Worm (Caenorhabditis elegans): ENCODE results near the gene nstp-3.

ce11 chrV:5768292-5768695, 29.7 kb downstream of the nstp-3 start:
- TF ChIP-seq ama-1 (optimal IDR thresholded peaks at IDR 0.05) = no peak
- no peak for TF ChIP-seq tbx-37 (GFP tag; conservative IDR thresholded peaks at IDR 0.05)
- TF ChIP-seq scrt-1 (GFP tag; IDR thresholded peaks at IDR 0.05) = no peak
- TF ChIP-seq ets-7 (tag; optimal IDR thresholded peaks at IDR 0.05) = no peak
- no peak for TF ChIP-seq ceh-13 (GFP tag; optimal IDR thresholded peaks at IDR 0.05)

All from whole organism, early embryonic.